Worm (Caenorhabditis elegans) whole organism, mixed stage, embryonic: Measurements from ENCODE around the gene Y82E9BL.3.

Source experiments
- ces-1 ChIP-seq: fragments of 150-350 bp; optimal IDR thresholded peaks from 2 replicates; lab custom pipeline; 2014; ENCODE audit warnings: missing biosample characterization, missing genetic modification reagents, missing genetic modification characterization
- elt-3 ChIP-seq: fragments of 150-350 bp; optimal IDR thresholded peaks from 2 replicates; lab custom pipeline; 2014; ENCODE audit warnings: missing biosample characterization, missing genetic modification characterization
- ham-2 ChIP-seq: fragments of 200-800 bp; sonication (Bioruptor generic); optimal IDR thresholded peaks from 2 replicates; lab custom pipeline; 2018; ENCODE audit warnings: mild to moderate bottlenecking, missing genetic modification characterization, missing compliant biosample characterization
- hlh-1 ChIP-seq: fragments of 150-350 bp; optimal IDR thresholded peaks from 2 replicates; lab custom pipeline; 2014; ENCODE audit warnings: missing biosample characterization, missing genetic modification reagents, missing genetic modification characterization
- lin-13 ChIP-seq: fragments of 150-350 bp; optimal IDR thresholded peaks from 2 replicates; lab custom pipeline; 2014; ENCODE audit warnings: missing biosample characterization, missing genetic modification characterization
- lsy-2 ChIP-seq: fragments of 150-350 bp; optimal IDR thresholded peaks from 2 replicates; lab custom pipeline; 2014; ENCODE audit warnings: missing biosample characterization, missing genetic modification characterization
- mab-5 ChIP-seq: fragments of 150-350 bp; optimal IDR thresholded peaks from 2 replicates; lab custom pipeline; 2014; ENCODE audit warnings: missing biosample characterization, missing genetic modification characterization
- mep-1 ChIP-seq: fragments of 150-350 bp; optimal IDR thresholded peaks from 2 replicates; lab custom pipeline; 2017; ENCODE audit warnings: missing biosample characterization, missing genetic modification reagents, missing genetic modification characterization, inconsistent platforms
- nhr-2 ChIP-seq: fragments of 150-350 bp; optimal IDR thresholded peaks from 2 replicates; lab custom pipeline; 2014; ENCODE audit warnings: missing biosample characterization, missing genetic modification characterization
- nhr-76 ChIP-seq: sonication (generic microtip); optimal IDR thresholded peaks from 2 replicates; lab custom pipeline; 2017; ENCODE audit warnings: missing biosample characterization, missing genetic modification characterization
- pha-4 ChIP-seq: fragments of 150-350 bp; optimal IDR thresholded peaks from 2 replicates; lab custom pipeline; 2018; ENCODE audit warnings: missing biosample characterization, missing genetic modification reagents, missing genetic modification characterization
- sptf-1 ChIP-seq: sonication (generic microtip); optimal IDR thresholded peaks from 2 replicates; lab custom pipeline; 2017; ENCODE audit warnings: mild to moderate bottlenecking, missing genetic modification characterization, moderate library complexity, missing compliant biosample characterization
- unc-39 ChIP-seq: fragments of 150-350 bp; optimal IDR thresholded peaks from 2 replicates; lab custom pipeline; 2014; ENCODE audit warnings: missing biosample characterization, missing genetic modification characterization
- zip-8 ChIP-seq: fragments of 150-350 bp; optimal IDR thresholded peaks from 2 replicates; lab custom pipeline; 2014; ENCODE audit warnings: missing biosample characterization, missing genetic modification characterization

- no peak for TF ChIP-seq ces-1 (GFP tag; lab: Kevin White, UChicago)
- TF ChIP-seq unc-39 (tag; lab: Kevin White, UChicago) = no peak
- no peak for TF ChIP-seq pha-4 (tag; lab: Kevin White, UChicago)
- no peak for TF ChIP-seq lin-13 (tag; lab: Kevin White, UChicago)
- TF ChIP-seq nhr-76 (tag; lab: Kevin White, UChicago) = no peak
- TF ChIP-seq mep-1 (tag; lab: Kevin White, UChicago) = no peak
- TF ChIP-seq sptf-1 (tag; lab: Kevin White, UChicago) = no peak
- TF ChIP-seq mab-5 = no peak
- TF ChIP-seq lsy-2 (tag; lab: Kevin White, UChicago) = no peak
- no peak for TF ChIP-seq hlh-1 (tag; lab: Kevin White, UChicago)
- no peak for TF ChIP-seq ham-2 (GFP tag; lab: Kevin White, UChicago)
- TF ChIP-seq elt-3 (tag; lab: Kevin White, UChicago) = no peak
- TF ChIP-seq zip-8 (tag; lab: Kevin White, UChicago) = no peak
- no peak for TF ChIP-seq nhr-2 (tag; lab: Kevin White, UChicago)
Measured at ce11 chrIII:1355320-1355719, 4.7 kb upstream of the Y82E9BL.3 start, which contains the start of gene Y82E9BL.1.
